Worm (Caenorhabditis elegans): ENCODE results near the gene VM106R.1.

DNA sequence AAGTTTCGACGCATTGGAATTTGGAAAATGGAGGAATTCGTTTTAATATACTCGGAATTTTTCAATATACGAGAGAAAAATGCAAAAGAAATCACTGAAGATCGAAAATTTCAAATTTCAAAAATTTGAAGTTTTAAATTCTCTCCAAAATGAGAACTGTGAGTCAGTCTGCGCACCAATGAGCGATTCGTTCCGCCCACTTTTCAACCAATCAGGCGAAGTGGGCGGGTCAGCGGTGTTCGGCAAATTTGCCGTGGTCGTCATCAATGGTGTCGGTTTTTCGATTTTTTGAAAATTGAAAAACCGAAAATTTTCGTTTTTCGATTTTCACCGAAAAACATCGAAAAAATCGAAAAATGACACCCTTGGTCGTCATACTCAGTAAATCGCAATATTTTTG is 9.6 kb upstream of the VM106R.1 start:
- TF ChIP-seq dao-5 (tag; optimal IDR thresholded peaks at IDR 0.05) (no peak), him-1 (tag; optimal IDR thresholded peaks at IDR 0.05) (no peak)
